1 fruit fly cellular context compared by ENCODE assay signal in genomic region chr3R:20587630-20588479, dm6.
TF ChIP-seq lines count a peak whose summit lies in the region.

Septin2 (minus strand) TSS chr3R:20588356.

TF ChIP-seq in whole organism, embryonic, 481 proteins besides CTCF, POLR2A, EP300 and RAD21 (continued from another document and continues in another):
- TF ChIP-seq CG12769 (tag; optimal IDR thresholded peaks at IDR 0.05; lab: Kevin White, UChicago) (no peak), Dll (GFP tag; IDR thresholded peaks at IDR 0.05; lab: Robert Waterston, UW; ENCODE audit: partially characterized antibody) (no peak), dm (GFP tag; optimal IDR thresholded peaks at IDR 0.05; lab: Kevin White, UChicago) (no peak), Dad (GFP tag; optimal IDR thresholded peaks at IDR 0.05; lab: Kevin White, UChicago) (peak; percentile 57), CG3847 (GFP tag; IDR thresholded peaks at IDR 0.05; lab: Robert Waterston, UW) (no peak), CG4404 (GFP tag; IDR thresholded peaks at IDR 0.05; lab: Robert Waterston, UW) (peak; percentile 38), Dip2 (GFP tag; IDR thresholded peaks at IDR 0.05; lab: Robert Waterston, UW) (no peak), jing (GFP tag; optimal IDR thresholded peaks at IDR 0.05; lab: Kevin White, UChicago) (peak; percentile 65), klu (GFP tag; IDR thresholded peaks at IDR 0.05; lab: Robert Waterston, UW) (no peak), fd3F (GFP tag; optimal IDR thresholded peaks at IDR 0.05; lab: Kevin White, UChicago) (peak; percentile 54), Xrp1 (GFP tag; IDR thresholded peaks at IDR 0.05; lab: Robert Waterston, UW) (peak; percentile 75), aop (GFP tag; IDR thresholded peaks at IDR 0.05; lab: Robert Waterston, UW) (no peak), gfzf (GFP tag; optimal IDR thresholded peaks at IDR 0.05; lab: Kevin White, UChicago) (peak; percentile 72), CG3995 (GFP tag; optimal IDR thresholded peaks at IDR 0.05; lab: Kevin White, UChicago) (no peak), CG8944 (GFP tag; optimal IDR thresholded peaks at IDR 0.05; lab: Kevin White, UChicago) (no peak), Elba2 (GFP tag; optimal IDR thresholded peaks at IDR 0.05; lab: Kevin White, UChicago) (peak; percentile 79), tap (tag; optimal IDR thresholded peaks at IDR 0.05; lab: Kevin White, UChicago) (peak; percentile 86), B-H2 (GFP tag; optimal IDR thresholded peaks at IDR 0.05; lab: Kevin White, UChicago) (no peak), CG6254 (GFP tag; optimal IDR thresholded peaks at IDR 0.05; lab: Kevin White, UChicago) (peak; percentile 86), CG12071 (GFP tag; optimal IDR thresholded peaks at IDR 0.05; lab: Kevin White, UChicago) (peak; percentile 77), Fer1 (GFP tag; optimal IDR thresholded peaks at IDR 0.05; lab: Kevin White, UChicago) (peak; percentile 81), ems (GFP tag; optimal IDR thresholded peaks at IDR 0.05; lab: Kevin White, UChicago) (peak; percentile 49), CG8281 (tag; optimal IDR thresholded peaks at IDR 0.05; lab: Kevin White, UChicago) (peak; percentile 53), phol (tag; optimal IDR thresholded peaks at IDR 0.05; lab: Kevin White, UChicago) (peak; percentile 86), bab2 (GFP tag; optimal IDR thresholded peaks at IDR 0.05; lab: Kevin White, UChicago) (peak; percentile 76), GATAe (GFP tag; conservative IDR thresholded peaks at IDR 0.05; lab: Robert Waterston, UW) (no peak), CG4707 (GFP tag; optimal IDR thresholded peaks at IDR 0.05; lab: Kevin White, UChicago) (peak; percentile 35), CG17385 (GFP tag; optimal IDR thresholded peaks at IDR 0.05; lab: Kevin White, UChicago) (peak; percentile 77), CG7745 (tag; optimal IDR thresholded peaks at IDR 0.05; lab: Kevin White, UChicago) (no peak), Sin3A (optimal IDR thresholded peaks at IDR 0.05; lab: Kevin White, UChicago) (peak; percentile 58), Fer3 (tag; optimal IDR thresholded peaks at IDR 0.05; lab: Kevin White, UChicago) (peak; percentile 69), pum (GFP tag; optimal IDR thresholded peaks at IDR 0.05; lab: Kevin White, UChicago) (peak; percentile 56), CG16813 (GFP tag; IDR thresholded peaks at IDR 0.05; lab: Robert Waterston, UW; ENCODE audit: partially characterized antibody) (0 out of 3 replicates have a peak, but pooled peaks have one; percentile 6), CG3281 (GFP tag; optimal IDR thresholded peaks at IDR 0.05; lab: Kevin White, UChicago) (peak; percentile 80), CG14710 (tag; optimal IDR thresholded peaks at IDR 0.05; lab: Kevin White, UChicago) (peak; percentile 85), CG17912 (GFP tag; optimal IDR thresholded peaks at IDR 0.05; lab: Kevin White, UChicago) (no peak), az2 (GFP tag; optimal IDR thresholded peaks at IDR 0.05; lab: Kevin White, UChicago) (peak; percentile 82), Opbp (GFP tag; IDR thresholded peaks at IDR 0.05; lab: Robert Waterston, UW; ENCODE audit: partially characterized antibody) (no peak), Rfx (GFP tag; IDR thresholded peaks at IDR 0.05; lab: Robert Waterston, UW) (peak; percentile 29; the same call in 1 of the 2 replicates), dimm (GFP tag; IDR thresholded peaks at IDR 0.05; lab: Robert Waterston, UW) (no peak), CG34376 (GFP tag; optimal IDR thresholded peaks at IDR 0.05; lab: Kevin White, UChicago) (no peak), Oaz (GFP tag; IDR thresholded peaks at IDR 0.05; lab: Robert Waterston, UW) (no peak), TFAM (GFP tag; optimal IDR thresholded peaks at IDR 0.05; lab: Kevin White, UChicago) (peak; percentile 22), CG30431 (GFP tag; optimal IDR thresholded peaks at IDR 0.05; lab: Kevin White, UChicago) (peak; percentile 64), CG4424 (GFP tag; optimal IDR thresholded peaks at IDR 0.05; lab: Kevin White, UChicago) (peak; percentile 83), oc (tag; optimal IDR thresholded peaks at IDR 0.05; lab: Kevin White, UChicago) (no peak), CrebB (tag; optimal IDR thresholded peaks at IDR 0.05; lab: Kevin White, UChicago) (no peak), danr (GFP tag; IDR thresholded peaks at IDR 0.05; lab: Robert Waterston, UW) (peak; percentile 44; the same call in 1 of the 2 replicates), CG8765 (GFP tag; IDR thresholded peaks at IDR 0.05; lab: Robert Waterston, UW) (peak; percentile 7; the same call in 1 of the 2 replicates), YL-1 (GFP tag; optimal IDR thresholded peaks at IDR 0.05; lab: Kevin White, UChicago) (no peak), stc (GFP tag; IDR thresholded peaks at IDR 0.05; lab: Robert Waterston, UW) (peak; percentile 71), Gug (GFP tag; IDR thresholded peaks at IDR 0.05; lab: Robert Waterston, UW) (peak; percentile 59; the same call in 2 of the 4 replicates), CG13894 (tag; optimal IDR thresholded peaks at IDR 0.05; lab: Kevin White, UChicago) (no peak), ara (GFP tag; IDR thresholded peaks at IDR 0.05; lab: Robert Waterston, UW) (peak; percentile 77), hb (GFP tag; IDR thresholded peaks at IDR 0.05; lab: Robert Waterston, UW; ENCODE audit: partially characterized antibody) (no peak), chm (GFP tag; IDR thresholded peaks at IDR 0.05; lab: Robert Waterston, UW) (no peak), onecut (GFP tag; IDR thresholded peaks at IDR 0.05; lab: Robert Waterston, UW) (peak; percentile 19; the same call in 1 of the 2 replicates), HHEX (GFP tag; optimal IDR thresholded peaks at IDR 0.05; lab: Kevin White, UChicago) (peak; percentile 84), seq (GFP tag; IDR thresholded peaks at IDR 0.05; lab: Robert Waterston, UW) (peak; percentile 62), sqz (GFP tag; optimal IDR thresholded peaks at IDR 0.05; lab: Kevin White, UChicago) (no peak), CG15011 (GFP tag; optimal IDR thresholded peaks at IDR 0.05; lab: Kevin White, UChicago) (peak; percentile 68), lola (GFP tag; optimal IDR thresholded peaks at IDR 0.05; lab: Kevin White, UChicago) (peak in 1 of 3 experiments; percentile 83), CG31441 (GFP tag; IDR thresholded peaks at IDR 0.05; lab: Robert Waterston, UW) (peak; percentile 72), CG42726 (GFP tag; IDR thresholded peaks at IDR 0.05; lab: Robert Waterston, UW; ENCODE audit: partially characterized antibody) (no peak), CG9437 (GFP tag; optimal IDR thresholded peaks at IDR 0.05; lab: Kevin White, UChicago) (peak; percentile 65), ttk (GFP tag; IDR thresholded peaks at IDR 0.05; lab: Robert Waterston, UW) (peak; percentile 67; the same call in 1 of the 2 replicates), CG6689 (GFP tag; IDR thresholded peaks at IDR 0.05; lab: Robert Waterston, UW) (peak; percentile 75), ase (GFP tag; IDR thresholded peaks at IDR 0.05; lab: Robert Waterston, UW) (peak; percentile 62; the same call in 2 of the 3 replicates), Bgb (GFP tag; IDR thresholded peaks at IDR 0.05; lab: Robert Waterston, UW; ENCODE audit: partially characterized antibody) (no peak), lbe (GFP tag; optimal IDR thresholded peaks at IDR 0.05; lab: Kevin White, UChicago) (peak; percentile 85), CG4328 (GFP tag; optimal IDR thresholded peaks at IDR 0.05; lab: Kevin White, UChicago) (peak; percentile 50), BEAF-32 (GFP tag; optimal IDR thresholded peaks at IDR 0.05; lab: Kevin White, UChicago) (no peak), CG33557 (GFP tag; optimal IDR thresholded peaks at IDR 0.05; lab: Kevin White, UChicago) (peak; percentile 74), CG17612 (GFP tag; IDR thresholded peaks at IDR 0.05; lab: Robert Waterston, UW) (no peak), CG6654 (GFP tag; optimal IDR thresholded peaks at IDR 0.05; lab: Kevin White, UChicago) (peak; percentile 69), ken (GFP tag; IDR thresholded peaks at IDR 0.05; lab: Robert Waterston, UW) (0 out of 3 replicates have a peak, but pooled peaks have one; percentile 49), fru (optimal IDR thresholded peaks at IDR 0.05; lab: Kevin White, UChicago) (no peak), pan (optimal IDR thresholded peaks at IDR 0.05; lab: Kevin White, UChicago) (no peak), pan (GFP tag; optimal IDR thresholded peaks at IDR 0.05 in 1 of 2, IDR thresholded peaks at IDR 0.05 in 1 of 2) (peak in 1 of 2 experiments; percentile 68), pzg (GFP tag; optimal IDR thresholded peaks at IDR 0.05; lab: Kevin White, UChicago) (peak; percentile 44), ham (GFP tag; IDR thresholded peaks at IDR 0.05; lab: Robert Waterston, UW) (no peak), CG12942 (GFP tag; optimal IDR thresholded peaks at IDR 0.05; lab: Kevin White, UChicago) (peak; percentile 75), gcm2 (GFP tag; optimal IDR thresholded peaks at IDR 0.05; lab: Kevin White, UChicago) (no peak), CG3726 (GFP tag; IDR thresholded peaks at IDR 0.05; lab: Robert Waterston, UW) (no peak), tin (GFP tag; optimal IDR thresholded peaks at IDR 0.05; lab: Kevin White, UChicago) (peak; percentile 82), abd-A (tag; optimal IDR thresholded peaks at IDR 0.05; lab: Kevin White, UChicago) (no peak), CG7271 (tag; optimal IDR thresholded peaks at IDR 0.05; lab: Kevin White, UChicago) (no peak), CG10431 (GFP tag; optimal IDR thresholded peaks at IDR 0.05; lab: Kevin White, UChicago) (peak; percentile 74), Hmx (GFP tag; optimal IDR thresholded peaks at IDR 0.05; lab: Kevin White, UChicago) (peak; percentile 12), wor (GFP tag; IDR thresholded peaks at IDR 0.05; lab: Robert Waterston, UW) (peak; percentile 61), CG14965 (GFP tag; optimal IDR thresholded peaks at IDR 0.05; lab: Kevin White, UChicago; ENCODE audit: borderline replicate concordance) (no peak), pho (GFP tag; optimal IDR thresholded peaks at IDR 0.05; lab: Kevin White, UChicago) (peak; percentile 46), BtbVII (GFP tag; optimal IDR thresholded peaks at IDR 0.05; lab: Kevin White, UChicago) (peak; percentile 77), Nf-YC (tag; optimal IDR thresholded peaks at IDR 0.05; lab: Kevin White, UChicago) (peak; percentile 35), ro (GFP tag; IDR thresholded peaks at IDR 0.05; lab: Robert Waterston, UW) (no peak), zen2 (GFP tag; IDR thresholded peaks at IDR 0.05; lab: Robert Waterston, UW; ENCODE audit: partially characterized antibody) (no peak; the same call in 2 of the 3 replicates), mld (GFP tag; IDR thresholded peaks at IDR 0.05; lab: Robert Waterston, UW; ENCODE audit: partially characterized antibody) (no peak), exex (tag; optimal IDR thresholded peaks at IDR 0.05; lab: Kevin White, UChicago) (no peak), cwo (GFP tag; optimal IDR thresholded peaks at IDR 0.05; lab: Kevin White, UChicago) (peak; percentile 73), CG11723 (GFP tag; optimal IDR thresholded peaks at IDR 0.05; lab: Kevin White, UChicago) (peak; percentile 75), CG32772 (GFP tag; IDR thresholded peaks at IDR 0.05; lab: Robert Waterston, UW) (peak; percentile 68), CG8478 (optimal IDR thresholded peaks at IDR 0.05; lab: Kevin White, UChicago) (peak; percentile 76), CG6175 (GFP tag; IDR thresholded peaks at IDR 0.05; lab: Robert Waterston, UW) (no peak), CG10979 (tag; optimal IDR thresholded peaks at IDR 0.05; lab: Kevin White, UChicago) (peak; percentile 89), crol (GFP tag; IDR thresholded peaks at IDR 0.05; lab: Robert Waterston, UW) (0 out of 2 replicates have a peak, but pooled peaks have one; percentile 8), CG18011 (GFP tag; optimal IDR thresholded peaks at IDR 0.05; lab: Kevin White, UChicago) (peak; percentile 31), hbn (GFP tag; IDR thresholded peaks at IDR 0.05; lab: Robert Waterston, UW; ENCODE audit: partially characterized antibody) (no peak), dysf (GFP tag; IDR thresholded peaks at IDR 0.05; lab: Robert Waterston, UW) (peak; percentile 77), CG8924 (tag; optimal IDR thresholded peaks at IDR 0.05; lab: Kevin White, UChicago) (peak; percentile 86), CG18599 (GFP tag; optimal IDR thresholded peaks at IDR 0.05; lab: Kevin White, UChicago) (peak; percentile 79), CG1529 (GFP tag; optimal IDR thresholded peaks at IDR 0.05; lab: Kevin White, UChicago) (peak; percentile 84), zfh1 (GFP tag; IDR thresholded peaks at IDR 0.05; lab: Robert Waterston, UW) (peak; percentile 73), CG15269 (tag; optimal IDR thresholded peaks at IDR 0.05; lab: Kevin White, UChicago) (peak; percentile 77), Sry-β (GFP tag; optimal IDR thresholded peaks at IDR 0.05; lab: Kevin White, UChicago) (peak; percentile 36), cg (GFP tag; optimal IDR thresholded peaks at IDR 0.05; lab: Kevin White, UChicago) (peak; percentile 88), Ssrp (tag; optimal IDR thresholded peaks at IDR 0.05; lab: Kevin White, UChicago) (peak; percentile 82), CG11093 (GFP tag; IDR thresholded peaks at IDR 0.05; lab: Robert Waterston, UW) (peak; percentile 31; the same call in 1 of the 3 replicates), p53 (GFP tag; optimal IDR thresholded peaks at IDR 0.05; lab: Kevin White, UChicago) (no peak), Deaf1 (tag; optimal IDR thresholded peaks at IDR 0.05; lab: Kevin White, UChicago) (peak; percentile 47), CG9876 (GFP tag; optimal IDR thresholded peaks at IDR 0.05; lab: Kevin White, UChicago) (no peak), CoRest (tag; optimal IDR thresholded peaks at IDR 0.05; lab: Kevin White, UChicago) (peak; percentile 82), twi (tag; optimal IDR thresholded peaks at IDR 0.05; lab: Kevin White, UChicago) (peak; percentile 27), CG9215 (GFP tag; IDR thresholded peaks at IDR 0.05; lab: Robert Waterston, UW) (0 out of 2 replicates have a peak, but pooled peaks have one; percentile 24), luna (GFP tag; optimal IDR thresholded peaks at IDR 0.05; lab: Kevin White, UChicago) (no peak), Usf (GFP tag; optimal IDR thresholded peaks at IDR 0.05; lab: Kevin White, UChicago) (no peak), D19A (tag; optimal IDR thresholded peaks at IDR 0.05; lab: Kevin White, UChicago) (peak; percentile 83), CG2129 (GFP tag; IDR thresholded peaks at IDR 0.05; lab: Robert Waterston, UW; ENCODE audit: partially characterized antibody) (no peak), sug (tag; optimal IDR thresholded peaks at IDR 0.05; lab: Kevin White, UChicago) (peak; percentile 23), CG7963 (GFP tag; IDR thresholded peaks at IDR 0.05; lab: Robert Waterston, UW; ENCODE audit: partially characterized antibody) (peak; percentile 21; the same call in 1 of the 3 replicates), HLHmδ (GFP tag; optimal IDR thresholded peaks at IDR 0.05; lab: Kevin White, UChicago) (peak; percentile 59)
